Fruit fly (Drosophila melanogaster): Measurements from ENCODE around the gene MetRS-m.
A peak's percentile ranks its signal among the peaks of the same experiment; 100 is the strongest.

Gene MetRS-m

DNA sequence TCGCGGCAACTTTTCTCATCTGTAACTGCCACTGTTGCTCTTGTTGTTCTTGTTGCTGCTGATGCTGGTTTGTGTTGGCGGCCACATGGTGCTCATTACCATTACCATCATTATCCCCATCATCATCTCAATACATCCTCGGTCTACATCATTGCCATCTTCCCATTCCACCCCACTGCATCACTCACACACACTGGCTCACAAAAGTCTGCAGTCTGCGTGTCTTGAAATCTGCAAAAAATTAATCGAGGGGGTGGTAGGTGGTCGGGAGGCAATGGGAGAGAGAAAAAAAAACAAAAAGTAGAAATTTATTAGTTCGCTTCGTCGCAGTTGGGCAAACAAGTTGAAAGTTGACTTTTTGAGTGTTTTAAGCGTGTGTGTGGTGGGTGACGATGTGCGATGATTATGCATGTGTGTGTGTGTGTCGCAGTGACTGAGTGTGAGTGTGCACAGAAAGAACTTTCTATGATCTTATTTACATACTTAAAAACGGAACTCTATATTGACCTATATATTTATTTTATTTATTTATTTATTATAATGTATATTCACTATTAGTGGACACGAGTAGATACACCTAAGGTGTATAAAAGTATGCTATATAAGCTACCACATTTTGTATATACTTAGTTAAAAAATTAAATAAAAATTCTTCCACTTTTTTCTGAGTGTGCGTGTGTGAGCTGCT, 19.7 kb upstream of the MetRS-m start (continued):
- TF ChIP-seq CG2678 (tag; optimal IDR thresholded peaks at IDR 0.05) (peak; percentile 65), vfl (GFP tag; optimal IDR thresholded peaks at IDR 0.05) (no peak), nau (GFP tag; optimal IDR thresholded peaks at IDR 0.05) (no peak), CG9876 (GFP tag; optimal IDR thresholded peaks at IDR 0.05) (no peak), ash1 (GFP tag; optimal IDR thresholded peaks at IDR 0.05) (no peak), mirr (GFP tag; optimal IDR thresholded peaks at IDR 0.05) (no peak), CG16779 (GFP tag; IDR thresholded peaks at IDR 0.05) (no peak), CG15514 (GFP tag; optimal IDR thresholded peaks at IDR 0.05) (no peak), CG18619 (GFP tag; optimal IDR thresholded peaks at IDR 0.05) (no peak), Lhr (GFP tag; optimal IDR thresholded peaks at IDR 0.05) (no peak), ro (GFP tag; IDR thresholded peaks at IDR 0.05) (no peak), CG30431 (GFP tag; optimal IDR thresholded peaks at IDR 0.05) (no peak), Taf1 (GFP tag; IDR thresholded peaks at IDR 0.05) (no peak), Ptx1 (GFP tag; IDR thresholded peaks at IDR 0.05) (0 out of 2 replicates have a peak, but pooled peaks have one; percentile 25), Neu2 (GFP tag; optimal IDR thresholded peaks at IDR 0.05; ENCODE audit: borderline replicate concordance) (no peak), Doc2 (GFP tag; IDR thresholded peaks at IDR 0.05) (no peak), Hand (GFP tag; optimal IDR thresholded peaks at IDR 0.05) (no peak), Stat92E (GFP tag; optimal IDR thresholded peaks at IDR 0.05) (no peak), CG31224 (GFP tag; IDR thresholded peaks at IDR 0.05) (no peak), fru (optimal IDR thresholded peaks at IDR 0.05) (no peak), CG32772 (GFP tag; IDR thresholded peaks at IDR 0.05) (no peak), CG12769 (tag; optimal IDR thresholded peaks at IDR 0.05) (no peak), CG10267 (tag; optimal IDR thresholded peaks at IDR 0.05) (peak; percentile 22), sqz (GFP tag; optimal IDR thresholded peaks at IDR 0.05) (no peak), CG10565 (GFP tag; optimal IDR thresholded peaks at IDR 0.05) (no peak), Bteb2 (GFP tag; optimal IDR thresholded peaks at IDR 0.05) (no peak), CG13287 (GFP tag; IDR thresholded peaks at IDR 0.05; ENCODE audit: partially characterized antibody) (no peak), pfk (GFP tag; optimal IDR thresholded peaks at IDR 0.05) (no peak), Dad (GFP tag; optimal IDR thresholded peaks at IDR 0.05) (no peak), CG11456 (GFP tag; IDR thresholded peaks at IDR 0.05) (no peak), CG3407 (GFP tag; optimal IDR thresholded peaks at IDR 0.05) (no peak), CG34224 (GFP tag; IDR thresholded peaks at IDR 0.05; ENCODE audit: partially characterized antibody) (no peak), fd3F (GFP tag; optimal IDR thresholded peaks at IDR 0.05) (no peak), BEAF-32 (GFP tag; optimal IDR thresholded peaks at IDR 0.05) (no peak), prd (optimal IDR thresholded peaks at IDR 0.05) (no peak), prd (GFP tag; IDR thresholded peaks at IDR 0.05) (no peak; the same call in 2 of the 3 replicates), CG10274 (GFP tag; optimal IDR thresholded peaks at IDR 0.05) (no peak), CG17802 (tag; optimal IDR thresholded peaks at IDR 0.05) (no peak), ken (GFP tag; IDR thresholded peaks at IDR 0.05) (no peak), lmd (GFP tag; IDR thresholded peaks at IDR 0.05) (0 out of 2 replicates have a peak, but pooled peaks have one; percentile 19), Antp (GFP tag; optimal IDR thresholded peaks at IDR 0.05) (no peak), ab (GFP tag; optimal IDR thresholded peaks at IDR 0.05) (no peak), grn (GFP tag; optimal IDR thresholded peaks at IDR 0.05) (no peak), CG11247 (GFP tag; IDR thresholded peaks at IDR 0.05) (no peak), dmrt99B (tag; optimal IDR thresholded peaks at IDR 0.05) (peak; percentile 57), CG7839 (tag; optimal IDR thresholded peaks at IDR 0.05) (peak; percentile 60), CG3163 (GFP tag; optimal IDR thresholded peaks at IDR 0.05) (no peak), bbx (GFP tag; IDR thresholded peaks at IDR 0.05; ENCODE audit: partially characterized antibody) (no peak), C15 (GFP tag; IDR thresholded peaks at IDR 0.05) (no peak), esg (GFP tag; conservative IDR thresholded peaks at IDR 0.05) (peak; percentile 34; the same call in 1 of the 2 replicates)

Data from whole organism, embryonic.